Fruit fly (Drosophila melanogaster) whole organism, prepupa: ENCODE data around the gene pum.

Experiments used
- CG10669 ChIP-seq: fragments of 200-800 bp; sonication (Bioruptor generic); optimal IDR thresholded peaks from 3 replicates; lab custom pipeline; 2018; ENCODE audit warnings: missing biosample characterization, mild to moderate bottlenecking, missing genetic modification characterization, moderate library complexity
- CG11902 ChIP-seq: fragments of 200-800 bp; sonication (Bioruptor generic); optimal IDR thresholded peaks from 3 replicates; lab custom pipeline; 2016; ENCODE audit warnings: missing biosample characterization, missing genetic modification characterization
- CG15336 ChIP-seq: fragments of 200-800 bp; sonication (Bioruptor generic); IDR thresholded peaks from 2 replicates; pipeline ENCODE4 v1.3.6; 2022; ENCODE audit warnings: missing biosample characterization, missing genetic modification characterization
- CG1621 ChIP-seq: fragments of 200-800 bp; sonication (Bioruptor generic); optimal IDR thresholded peaks from 3 replicates; lab custom pipeline; 2018; ENCODE audit warnings: missing biosample characterization, mild to moderate bottlenecking, missing genetic modification characterization
- CG7368 ChIP-seq: fragments of 200-800 bp; sonication (Bioruptor generic); optimal IDR thresholded peaks from 3 replicates; lab custom pipeline; 2016; ENCODE audit warnings: missing biosample characterization, missing genetic modification characterization
- CG8632 ChIP-seq: fragments of 200-800 bp; sonication (Bioruptor generic); optimal IDR thresholded peaks from 3 replicates; lab custom pipeline; 2016; ENCODE audit warnings: missing biosample characterization, missing genetic modification characterization
- OdsH ChIP-seq: fragments of 200-800 bp; sonication (Bioruptor generic); optimal IDR thresholded peaks from 3 replicates; lab custom pipeline; 2016; ENCODE audit warnings: missing biosample characterization, missing genetic modification characterization
- Sox14 ChIP-seq: fragments of 200-800 bp; sonication (Bioruptor generic); optimal IDR thresholded peaks from 3 replicates; lab custom pipeline; 2016; ENCODE audit warnings: missing biosample characterization, missing genetic modification characterization
- dac ChIP-seq: fragments of 200-800 bp; sonication (Bioruptor generic); optimal IDR thresholded peaks from 2 replicates; lab custom pipeline; 2017; ENCODE audit warnings: missing biosample characterization, mild to moderate bottlenecking, missing genetic modification characterization
- eg ChIP-seq: fragments of 200-800 bp; sonication (Bioruptor generic); IDR thresholded peaks from 3 replicates; pipeline ENCODE4 v1.3.6; 2022; ENCODE audit warnings: missing biosample characterization, missing genetic modification characterization
- fkh ChIP-seq: fragments of 200-800 bp; sonication (Bioruptor generic); optimal IDR thresholded peaks from 3 replicates; lab custom pipeline; 2017; ENCODE audit warnings: missing biosample characterization, mild to moderate bottlenecking, missing genetic modification characterization, moderate library complexity

DNA sequence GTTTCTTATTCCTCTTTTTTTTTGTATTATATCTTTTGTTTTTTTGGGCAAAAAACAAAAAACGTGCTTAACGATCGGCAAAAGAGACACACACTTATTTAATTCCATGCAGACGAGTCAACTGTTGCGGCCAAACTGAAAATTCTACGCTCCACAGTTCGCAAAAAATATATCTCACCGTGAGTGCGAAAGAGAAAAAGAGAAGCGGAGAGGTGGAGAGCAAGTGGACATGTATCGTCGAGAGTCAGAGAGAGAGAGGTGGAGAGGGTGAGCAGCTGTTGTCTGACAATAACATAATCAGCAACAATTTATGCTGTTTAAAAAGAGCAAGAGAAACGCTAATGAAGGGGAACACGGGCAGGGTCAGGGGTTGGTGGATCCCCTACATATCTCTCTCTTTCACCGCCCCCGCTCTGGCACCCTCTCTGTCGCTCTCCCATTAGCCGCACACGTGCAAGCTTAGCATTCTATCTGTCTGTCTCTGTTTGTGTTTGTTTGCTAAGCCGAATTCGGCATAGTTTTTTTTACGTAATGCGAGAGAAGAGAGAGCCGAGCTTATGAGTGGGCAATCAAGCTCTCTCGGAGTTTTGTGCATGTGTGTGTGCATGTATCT, 10.7 kb downstream of the pum start:
- TF ChIP-seq CG1621 (tag; lab: Kevin White, UChicago) (no peak), fkh (GFP tag; lab: Kevin White, UChicago) (peak; percentile 85), CG11902 (GFP tag; lab: Kevin White, UChicago) (no peak), CG8632 (GFP tag; lab: Kevin White, UChicago) (peak; percentile 14), OdsH (GFP tag; lab: Kevin White, UChicago) (no peak), CG15336 (GFP tag; lab: Robert Waterston, UW) (no peak), CG10669 (GFP tag; lab: Kevin White, UChicago) (no peak), CG7368 (GFP tag; lab: Kevin White, UChicago) (no peak), eg (GFP tag; lab: Robert Waterston, UW) (peak; percentile 63; the same call in 2 of the 3 replicates), Sox14 (GFP tag; lab: Kevin White, UChicago) (no peak), dac (GFP tag; lab: Kevin White, UChicago) (no peak)
